Fruit fly (Drosophila melanogaster): ENCODE data around the gene norpA.

norpA gene

DNA sequence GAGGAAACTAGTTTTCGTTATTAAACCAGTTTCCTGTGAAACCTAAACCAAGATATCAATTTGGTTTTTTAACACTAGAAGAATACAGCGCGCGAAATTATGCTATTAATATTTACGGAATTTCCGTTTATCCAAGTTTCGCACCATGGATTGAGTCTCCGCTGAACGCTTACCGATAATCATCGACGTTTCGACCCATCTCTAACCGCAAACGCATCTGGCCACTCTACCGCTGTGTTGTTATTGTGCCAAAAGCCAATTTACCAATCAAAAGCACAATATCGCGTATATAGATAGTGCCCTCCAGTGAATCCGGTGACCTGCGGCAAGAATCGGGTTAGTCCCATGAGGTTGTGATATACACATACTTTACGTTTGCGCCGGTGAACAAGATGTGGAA lies 43.8 kb downstream of the norpA start, which contains the start of gene CG3626 (continued):
- TF ChIP-seq CG4730 (GFP tag; IDR thresholded peaks at IDR 0.05) (no peak), p53 (GFP tag; optimal IDR thresholded peaks at IDR 0.05) (peak; percentile 44), jigr1 (GFP tag; IDR thresholded peaks at IDR 0.05) (no peak), CG2116 (GFP tag; optimal IDR thresholded peaks at IDR 0.05) (peak; percentile 36), Gug (GFP tag; IDR thresholded peaks at IDR 0.05) (peak; percentile 22; the same call in 1 of the 4 replicates), tx (GFP tag; optimal IDR thresholded peaks at IDR 0.05) (no peak), hbn (GFP tag; IDR thresholded peaks at IDR 0.05; ENCODE audit: partially characterized antibody) (peak; percentile 77), Nf-YB (GFP tag; optimal IDR thresholded peaks at IDR 0.05) (peak; percentile 59), scrt (GFP tag; optimal IDR thresholded peaks at IDR 0.05) (no peak), trem (tag; optimal IDR thresholded peaks at IDR 0.05) (peak; percentile 69), tll (GFP tag; optimal IDR thresholded peaks at IDR 0.05) (peak in 1 of 2 experiments; percentile 8), mam (GFP tag; optimal IDR thresholded peaks at IDR 0.05) (peak; percentile 53), Hsf (GFP tag; optimal IDR thresholded peaks at IDR 0.05) (peak; percentile 0), org-1 (GFP tag; optimal IDR thresholded peaks at IDR 0.05) (no peak), mld (GFP tag; IDR thresholded peaks at IDR 0.05; ENCODE audit: partially characterized antibody) (0 out of 3 replicates have a peak, but pooled peaks have one; percentile 44), MESR4 (GFP tag; optimal IDR thresholded peaks at IDR 0.05) (peak; percentile 61), bigmax (GFP tag; optimal IDR thresholded peaks at IDR 0.05) (peak; percentile 27), CG42726 (GFP tag; IDR thresholded peaks at IDR 0.05; ENCODE audit: partially characterized antibody) (peak; percentile 91), MBD-R2 (GFP tag; IDR thresholded peaks at IDR 0.05) (peak; percentile 90), Dek (tag; optimal IDR thresholded peaks at IDR 0.05) (peak; percentile 33), Tbp (GFP tag; optimal IDR thresholded peaks at IDR 0.05) (no peak), wek (GFP tag; optimal IDR thresholded peaks at IDR 0.05) (no peak), crol (GFP tag; IDR thresholded peaks at IDR 0.05) (no peak), D19B (GFP tag; optimal IDR thresholded peaks at IDR 0.05) (no peak), BEAF-32 (GFP tag; optimal IDR thresholded peaks at IDR 0.05) (peak; percentile 92), sens (GFP tag) (peak; percentile 41), ems (GFP tag; optimal IDR thresholded peaks at IDR 0.05) (no peak), ssp (GFP tag; IDR thresholded peaks at IDR 0.05) (no peak), Dll (GFP tag; IDR thresholded peaks at IDR 0.05; ENCODE audit: partially characterized antibody) (peak; percentile 81), pzg (GFP tag; optimal IDR thresholded peaks at IDR 0.05) (peak; percentile 92), CG30403 (GFP tag; optimal IDR thresholded peaks at IDR 0.05) (peak; percentile 20), CG3847 (GFP tag; IDR thresholded peaks at IDR 0.05) (peak; percentile 72), CG16813 (GFP tag; IDR thresholded peaks at IDR 0.05; ENCODE audit: partially characterized antibody) (peak; percentile 85), CG34224 (GFP tag; IDR thresholded peaks at IDR 0.05; ENCODE audit: partially characterized antibody) (peak; percentile 77), CG15011 (GFP tag; optimal IDR thresholded peaks at IDR 0.05) (no peak), tna (GFP tag; IDR thresholded peaks at IDR 0.05; ENCODE audit: partially characterized antibody) (peak; percentile 77), Scr (GFP tag; IDR thresholded peaks at IDR 0.05; ENCODE audit: partially characterized antibody) (peak; percentile 80), wor (GFP tag; IDR thresholded peaks at IDR 0.05) (no peak), amos (GFP tag; IDR thresholded peaks at IDR 0.05; ENCODE audit: partially characterized antibody) (peak; percentile 91), dati (GFP tag; IDR thresholded peaks at IDR 0.05) (no peak), sna (GFP tag; IDR thresholded peaks at IDR 0.05; ENCODE audit: partially characterized antibody) (peak; percentile 80), Dip3 (GFP tag; optimal IDR thresholded peaks at IDR 0.05) (peak; percentile 5), CG15073 (GFP tag; optimal IDR thresholded peaks at IDR 0.05) (no peak), lov (optimal IDR thresholded peaks at IDR 0.05) (no peak), lov (GFP tag; IDR thresholded peaks at IDR 0.05) (no peak), tio (GFP tag; optimal IDR thresholded peaks at IDR 0.05) (no peak), Lpt (GFP tag; optimal IDR thresholded peaks at IDR 0.05) (no peak), zen2 (GFP tag; IDR thresholded peaks at IDR 0.05; ENCODE audit: partially characterized antibody) (peak; percentile 65), vnd (GFP tag; IDR thresholded peaks at IDR 0.05; ENCODE audit: partially characterized antibody) (peak; percentile 59; the same call in 2 of the 3 replicates), CG14050 (GFP tag; IDR thresholded peaks at IDR 0.05) (no peak)

Data from whole organism, embryonic.